Fruit fly (Drosophila melanogaster): ENCODE measurements around the gene CG6153.
A peak's percentile ranks its signal among the peaks of the same experiment; 100 is the strongest.

Gene CG6153

dm6 chr2L:12718437-12719376, 25.9 kb downstream of the CG6153 start, which contains the start of gene MRP:
Gene MRP (plus strand): TSS chr2L:12719045.
- no peak for TF ChIP-seq CG14655 (GFP tag; optimal IDR thresholded peaks at IDR 0.05)
- TF ChIP-seq CG32121 (GFP tag; IDR thresholded peaks at IDR 0.05), result peak; percentile 54; the same call in 1 of the 2 replicates
- TF ChIP-seq CG15710 (tag; optimal IDR thresholded peaks at IDR 0.05), result no peak
- no peak for TF ChIP-seq Pif1A (GFP tag; optimal IDR thresholded peaks at IDR 0.05)
- TF ChIP-seq CG8301 (tag; optimal IDR thresholded peaks at IDR 0.05), result no peak
- TF ChIP-seq Snoo (tag; optimal IDR thresholded peaks at IDR 0.05), result no peak
- TF ChIP-seq EcR (GFP tag; optimal IDR thresholded peaks at IDR 0.05), result no peak
- no peak for TF ChIP-seq CG12605 (GFP tag; IDR thresholded peaks at IDR 0.05)
- TF ChIP-seq CG4496 (GFP tag; IDR thresholded peaks at IDR 0.05), result peak; percentile 44; the same call in 1 of the 3 replicates
- TF ChIP-seq gl (tag; optimal IDR thresholded peaks at IDR 0.05), result no peak
- no peak for TF ChIP-seq CG8159 (tag; optimal IDR thresholded peaks at IDR 0.05)
- TF ChIP-seq CG13204 (GFP tag; optimal IDR thresholded peaks at IDR 0.05), result no peak
- peak; percentile 53 for TF ChIP-seq Ets98B (GFP tag; IDR thresholded peaks at IDR 0.05)
- no peak for TF ChIP-seq CG17806 (tag; optimal IDR thresholded peaks at IDR 0.05)
- TF ChIP-seq fd96Ca (GFP tag; IDR thresholded peaks at IDR 0.05), result peak; percentile 52; the same call in 2 of the 3 replicates
- no peak for TF ChIP-seq Pif1B (GFP tag; optimal IDR thresholded peaks at IDR 0.05)
- no peak for TF ChIP-seq CG9948 (tag; optimal IDR thresholded peaks at IDR 0.05)
- TF ChIP-seq D1 (tag; optimal IDR thresholded peaks at IDR 0.05), result no peak
- no peak for TF ChIP-seq CG10348 (GFP tag; IDR thresholded peaks at IDR 0.05)
- no peak for TF ChIP-seq rn (GFP tag; IDR thresholded peaks at IDR 0.05)
- TF ChIP-seq CG34367 (tag; optimal IDR thresholded peaks at IDR 0.05), result no peak

dm6 chr2L:12719712-12720429, 27.1 kb downstream of the CG6153 start:
- peak; percentile 30; the same call in 2 of the 3 replicates for TF ChIP-seq CG4496 (GFP tag; IDR thresholded peaks at IDR 0.05)
- no peak for TF ChIP-seq D1 (tag; optimal IDR thresholded peaks at IDR 0.05)
- peak; percentile 32 for TF ChIP-seq gl (tag; optimal IDR thresholded peaks at IDR 0.05)
- TF ChIP-seq EcR (GFP tag; optimal IDR thresholded peaks at IDR 0.05), result peak; percentile 49
- TF ChIP-seq CG17806 (tag; optimal IDR thresholded peaks at IDR 0.05), result no peak
- no peak for TF ChIP-seq CG12605 (GFP tag; IDR thresholded peaks at IDR 0.05)
- 0 out of 2 replicates have a peak, but pooled peaks have one; percentile 12 for TF ChIP-seq CG32121 (GFP tag; IDR thresholded peaks at IDR 0.05)
- TF ChIP-seq CG9948 (tag; optimal IDR thresholded peaks at IDR 0.05), result no peak

dm6 chr2L:12720430-12721396, 27.9 kb downstream of the CG6153 start:
- TF ChIP-seq CG34367 (tag; optimal IDR thresholded peaks at IDR 0.05), result no peak
- no peak for TF ChIP-seq CG14655 (GFP tag; optimal IDR thresholded peaks at IDR 0.05)
- TF ChIP-seq CG10348 (GFP tag; IDR thresholded peaks at IDR 0.05), result no peak
- peak; percentile 12 for TF ChIP-seq CG9948 (tag; optimal IDR thresholded peaks at IDR 0.05)
- TF ChIP-seq fd96Ca (GFP tag; IDR thresholded peaks at IDR 0.05), result peak; percentile 79
- TF ChIP-seq rn (GFP tag; IDR thresholded peaks at IDR 0.05), result peak; percentile 18; the same call in 1 of the 2 replicates
- peak; percentile 42 for TF ChIP-seq Pif1A (GFP tag; optimal IDR thresholded peaks at IDR 0.05)
- peak; percentile 68; the same call in 1 of the 2 replicates for TF ChIP-seq CG32121 (GFP tag; IDR thresholded peaks at IDR 0.05)
- TF ChIP-seq Ets98B (GFP tag; IDR thresholded peaks at IDR 0.05), result peak; percentile 55
- peak; percentile 51 for TF ChIP-seq CG8159 (tag; optimal IDR thresholded peaks at IDR 0.05)
- peak; percentile 65 for TF ChIP-seq CG8301 (tag; optimal IDR thresholded peaks at IDR 0.05)
- peak; percentile 26 for TF ChIP-seq CG15710 (tag; optimal IDR thresholded peaks at IDR 0.05)
- peak; percentile 37 for TF ChIP-seq EcR (GFP tag; optimal IDR thresholded peaks at IDR 0.05)
- TF ChIP-seq D1 (tag; optimal IDR thresholded peaks at IDR 0.05), result no peak
- peak; percentile 76 for TF ChIP-seq CG4496 (GFP tag; IDR thresholded peaks at IDR 0.05)
- TF ChIP-seq Snoo (tag; optimal IDR thresholded peaks at IDR 0.05), result peak; percentile 19
- no peak for TF ChIP-seq gl (tag; optimal IDR thresholded peaks at IDR 0.05)
- TF ChIP-seq CG13204 (GFP tag; optimal IDR thresholded peaks at IDR 0.05), result no peak
- TF ChIP-seq CG12605 (GFP tag; IDR thresholded peaks at IDR 0.05), result peak; percentile 33; the same call in 1 of the 2 replicates
- peak; percentile 45 for TF ChIP-seq CG17806 (tag; optimal IDR thresholded peaks at IDR 0.05)
- TF ChIP-seq Pif1B (GFP tag; optimal IDR thresholded peaks at IDR 0.05), result peak; percentile 9

- TF ChIP-seq CG14655 (GFP tag; optimal IDR thresholded peaks at IDR 0.05), result peak; percentile 98
- peak; percentile 95 for TF ChIP-seq CG17806 (tag; optimal IDR thresholded peaks at IDR 0.05)
- peak; percentile 96 for TF ChIP-seq CG32121 (GFP tag; IDR thresholded peaks at IDR 0.05)
- no peak for TF ChIP-seq Pif1A (GFP tag; optimal IDR thresholded peaks at IDR 0.05)
- peak; percentile 87 for TF ChIP-seq CG12605 (GFP tag; IDR thresholded peaks at IDR 0.05)
- TF ChIP-seq gl (tag; optimal IDR thresholded peaks at IDR 0.05), result peak; percentile 67
- no peak for TF ChIP-seq EcR (GFP tag; optimal IDR thresholded peaks at IDR 0.05)
- TF ChIP-seq Ets98B (GFP tag; IDR thresholded peaks at IDR 0.05), result peak; percentile 91
- TF ChIP-seq CG4496 (GFP tag; IDR thresholded peaks at IDR 0.05), result peak; percentile 97
- TF ChIP-seq CG34367 (tag; optimal IDR thresholded peaks at IDR 0.05), result peak; percentile 89
- TF ChIP-seq CG10348 (GFP tag; IDR thresholded peaks at IDR 0.05), result peak; percentile 88
- TF ChIP-seq Pif1B (GFP tag; optimal IDR thresholded peaks at IDR 0.05), result peak; percentile 83
- no peak for TF ChIP-seq D1 (tag; optimal IDR thresholded peaks at IDR 0.05)
- TF ChIP-seq rn (GFP tag; IDR thresholded peaks at IDR 0.05), result peak; percentile 94
- TF ChIP-seq CG8301 (tag; optimal IDR thresholded peaks at IDR 0.05), result peak; percentile 96
- TF ChIP-seq Snoo (tag; optimal IDR thresholded peaks at IDR 0.05), result peak; percentile 92
- TF ChIP-seq CG9948 (tag; optimal IDR thresholded peaks at IDR 0.05), result peak; percentile 96
- peak; percentile 95 for TF ChIP-seq CG15710 (tag; optimal IDR thresholded peaks at IDR 0.05)
- TF ChIP-seq CG13204 (GFP tag; optimal IDR thresholded peaks at IDR 0.05), result peak; percentile 40
- peak; percentile 96 for TF ChIP-seq CG8159 (tag; optimal IDR thresholded peaks at IDR 0.05)
- TF ChIP-seq fd96Ca (GFP tag; IDR thresholded peaks at IDR 0.05), result peak; percentile 89
These were observed 29.1 kb downstream of the CG6153 start, which contains the start of gene Pih1D1 for dm6 chr2L:12721794-12722315. Gene Pih1D1 (minus strand): TSS chr2L:12721843.

Data from whole organism, pupa.